Fruit fly (Drosophila melanogaster) whole organism, embryonic: ENCODE results near the gene CG10283.

Source experiments
- Aef1 ChIP-seq: fragments of 200-800 bp; sonication (Bioruptor generic); IDR thresholded peaks from 3 replicates; pipeline ENCODE4 v1.3.6; 2022; ENCODE audit warnings: missing biosample characterization, missing genetic modification characterization
- B-H2 ChIP-seq: fragments of 200-800 bp; sonication (Bioruptor generic); optimal IDR thresholded peaks from 2 replicates; lab custom pipeline; 2018; ENCODE audit warnings: missing biosample characterization, mild to moderate bottlenecking, missing genetic modification characterization
- CG10366 ChIP-seq: fragments of 200-800 bp; sonication (Bioruptor generic); IDR thresholded peaks from 2 replicates; pipeline ENCODE4 v1.3.6; 2022; ENCODE audit warnings: missing biosample characterization, missing genetic modification characterization
- CG10654 ChIP-seq: fragments of 200-800 bp; sonication (Bioruptor generic); optimal IDR thresholded peaks from 2 replicates; lab custom pipeline; 2016; ENCODE audit warnings: missing biosample characterization, missing genetic modification characterization
- CG11560 ChIP-seq: fragments of 200-800 bp; sonication (Bioruptor generic); IDR thresholded peaks from 3 replicates; pipeline ENCODE4 v1.3.6; 2022; ENCODE audit warnings: missing biosample characterization, missing genetic modification characterization
- CG12071 ChIP-seq: fragments of 200-800 bp; sonication (Bioruptor generic); optimal IDR thresholded peaks from 3 replicates; lab custom pipeline; 2018; ENCODE audit warnings: missing biosample characterization, mild to moderate bottlenecking, missing genetic modification characterization
- CG14710 ChIP-seq: fragments of 200-800 bp; sonication (Bioruptor generic); optimal IDR thresholded peaks from 3 replicates; lab custom pipeline; 2019; ENCODE audit warnings: missing biosample characterization, mild to moderate bottlenecking, missing genetic modification characterization, moderate library complexity
- CG15479 ChIP-seq: fragments of 200-800 bp; sonication (Bioruptor generic); optimal IDR thresholded peaks from 3 replicates; lab custom pipeline; 2019; ENCODE audit warnings: missing biosample characterization, mild to moderate bottlenecking, missing genetic modification characterization, moderate library complexity
- CG2199 ChIP-seq: fragments of 200-800 bp; sonication (Bioruptor generic); IDR thresholded peaks from 3 replicates; pipeline ENCODE4 v1.3.6; 2022; ENCODE audit warnings: missing biosample characterization, missing genetic modification characterization
- CG31224 ChIP-seq: fragments of 200-800 bp; sonication (Bioruptor generic); IDR thresholded peaks from 2 replicates; pipeline ENCODE4 v1.3.6; 2022; ENCODE audit warnings: missing biosample characterization, missing genetic modification characterization
- CG31388 ChIP-seq: fragments of 200-800 bp; sonication (Bioruptor generic); optimal IDR thresholded peaks from 2 replicates; lab custom pipeline; 2016; ENCODE audit warnings: missing biosample characterization, missing genetic modification characterization
- CG3847 ChIP-seq: fragments of 200-800 bp; sonication (Bioruptor generic); IDR thresholded peaks from 2 replicates; pipeline ENCODE4 v1.3.6; 2022; ENCODE audit warnings: missing biosample characterization, missing genetic modification characterization
- CG6765 ChIP-seq: fragments of 200-800 bp; sonication (Bioruptor generic); optimal IDR thresholded peaks from 3 replicates; lab custom pipeline; 2017; ENCODE audit warnings: missing biosample characterization, mild to moderate bottlenecking, missing genetic modification characterization
- CG6813 ChIP-seq: fragments of 200-800 bp; sonication (Bioruptor generic); optimal IDR thresholded peaks from 2 replicates; lab custom pipeline; 2017; ENCODE audit warnings: missing biosample characterization, missing genetic modification characterization, mild to moderate bottlenecking, moderate library complexity, missing genetic modification reagents
- Dip2 ChIP-seq: fragments of 200-800 bp; sonication (Bioruptor generic); IDR thresholded peaks from 2 replicates; pipeline ENCODE4 v1.3.6; 2022; ENCODE audit warnings: missing biosample characterization, missing genetic modification characterization
- Dref ChIP-seq: fragments of 200-800 bp; sonication (Bioruptor generic); IDR thresholded peaks from 2 replicates; pipeline ENCODE4 v1.3.6; 2022; ENCODE audit warnings: missing biosample characterization, missing genetic modification characterization
- E2f2 ChIP-seq: fragments of 200-800 bp; sonication (Bioruptor generic); IDR thresholded peaks from 2 replicates; pipeline ENCODE4 v1.3.6; 2022; ENCODE audit warnings: missing biosample characterization, missing genetic modification characterization
- Ets65A ChIP-seq: fragments of 200-800 bp; sonication (Bioruptor generic); peaks from one replicate; lab custom pipeline; 2016; ENCODE audit warnings: missing biosample characterization, missing genetic modification characterization
- HLH54F ChIP-seq: fragments of 200-800 bp; sonication (Bioruptor generic); optimal IDR thresholded peaks from 3 replicates; lab custom pipeline; 2016; ENCODE audit warnings: missing biosample characterization, missing genetic modification characterization
- Hey ChIP-seq: fragments of 200-800 bp; sonication (Bioruptor generic); optimal IDR thresholded peaks from 3 replicates; lab custom pipeline; 2018; ENCODE audit warnings: missing biosample characterization, mild to moderate bottlenecking, missing genetic modification characterization
- Hmr ChIP-seq: fragments of 200-800 bp; sonication (Bioruptor generic); optimal IDR thresholded peaks from 3 replicates; lab custom pipeline; 2017; ENCODE audit warnings: mild to moderate bottlenecking, missing biosample characterization, missing genetic modification reagents, missing genetic modification characterization
- Kr ChIP-seq: fragments of 200-800 bp; sonication (Bioruptor generic); optimal IDR thresholded peaks from 2 replicates; lab custom pipeline; 2017; ENCODE audit warnings: missing biosample characterization, mild to moderate bottlenecking, missing genetic modification characterization
- MESR4 ChIP-seq: fragments of 200-800 bp; sonication (Bioruptor generic); optimal IDR thresholded peaks from 2 replicates; lab custom pipeline; 2018; ENCODE audit warnings: missing biosample characterization, mild to moderate bottlenecking, missing genetic modification characterization, moderate library complexity
- Nf-YC ChIP-seq: fragments of 200-800 bp; optimal IDR thresholded peaks from 3 replicates; lab custom pipeline; 2019; ENCODE audit warnings: missing biosample characterization, mild to moderate bottlenecking, missing genetic modification characterization, moderate library complexity
- Opbp ChIP-seq: fragments of 200-800 bp; sonication (Bioruptor generic); IDR thresholded peaks from 3 replicates; pipeline ENCODE4 v1.3.6; 2022; ENCODE audit warnings: missing biosample characterization, missing genetic modification characterization; ENCODE audit not compliant: partially characterized antibody
- Six4 ChIP-seq: fragments of 200-800 bp; sonication (Bioruptor generic); optimal IDR thresholded peaks from 2 replicates; lab custom pipeline; 2016; ENCODE audit warnings: missing biosample characterization, missing genetic modification characterization
- Vsx1 ChIP-seq: fragments of 200-800 bp; sonication (Bioruptor generic); optimal IDR thresholded peaks from 2 replicates; lab custom pipeline; 2017; ENCODE audit warnings: missing biosample characterization, mild to moderate bottlenecking, missing genetic modification characterization, missing genetic modification reagents
- corto ChIP-seq: fragments of 200-800 bp; sonication (Bioruptor generic); optimal IDR thresholded peaks from 2 replicates; lab custom pipeline; 2016; ENCODE audit warnings: missing biosample characterization, mild to moderate bottlenecking, missing genetic modification characterization, moderate library complexity
- crol ChIP-seq: fragments of 200-800 bp; sonication (Bioruptor generic); IDR thresholded peaks from 2 replicates; pipeline ENCODE4 v1.3.6; 2022; ENCODE audit warnings: missing biosample characterization, missing genetic modification characterization
- danr ChIP-seq: fragments of 200-800 bp; sonication (Bioruptor generic); IDR thresholded peaks from 2 replicates; pipeline ENCODE4 v1.3.6; 2022; ENCODE audit warnings: missing biosample characterization, missing genetic modification characterization
- dati ChIP-seq: fragments of 200-800 bp; sonication (Bioruptor generic); IDR thresholded peaks from 2 replicates; pipeline ENCODE4 v1.3.6; 2022; ENCODE audit warnings: missing biosample characterization, missing genetic modification characterization
- dpn ChIP-seq, 2 experiments: fragments of 200-800 bp; sonication (Bioruptor generic); optimal IDR thresholded peaks; 3 replicates each; lab custom pipeline; 2016; ENCODE audit warnings: missing biosample characterization in 2 of 2, missing genetic modification characterization in 2 of 2
- gcm2 ChIP-seq: fragments of 200-800 bp; sonication (Bioruptor generic); optimal IDR thresholded peaks from 2 replicates; lab custom pipeline; 2016; ENCODE audit warnings: missing biosample characterization, missing genetic modification characterization
- grn ChIP-seq: fragments of 200-800 bp; sonication (Bioruptor generic); optimal IDR thresholded peaks from 3 replicates; lab custom pipeline; 2017; ENCODE audit warnings: missing biosample characterization, missing genetic modification characterization
- gro ChIP-seq: fragments of 200-800 bp; sonication (Bioruptor generic); optimal IDR thresholded peaks from 2 replicates; lab custom pipeline; 2016; ENCODE audit warnings: missing biosample characterization, missing genetic modification characterization
- hkb ChIP-seq, 2 experiments: fragments of 200-800 bp in 1 of 2; fragments of >200 bp in 1 of 2; sonication (Bioruptor generic) in 1 of 2; IDR thresholded peaks in 1 of 2; optimal IDR thresholded peaks in 1 of 2; 2 replicates each; pipeline versions ENCODE4 v1.3.6 to Lab custom; 2017 to 2022; ENCODE audit warnings: missing biosample characterization in 1 of 2, missing genetic modification characterization in 1 of 2
- jigr1 ChIP-seq: fragments of 200-800 bp; sonication (Bioruptor generic); IDR thresholded peaks from 3 replicates; pipeline ENCODE4 v1.3.6; 2022; ENCODE audit warnings: missing biosample characterization, missing genetic modification characterization
- oc ChIP-seq: fragments of 200-800 bp; sonication (Bioruptor generic); optimal IDR thresholded peaks from 2 replicates; lab custom pipeline; 2018; ENCODE audit warnings: missing biosample characterization, mild to moderate bottlenecking, missing genetic modification characterization, moderate library complexity
- odd ChIP-seq: fragments of 200-800 bp; sonication (Bioruptor generic); optimal IDR thresholded peaks from 2 replicates; lab custom pipeline; 2017; ENCODE audit warnings: missing biosample characterization, mild to moderate bottlenecking, missing genetic modification characterization
- pb ChIP-seq: fragments of 200-800 bp; sonication (Bioruptor generic); optimal IDR thresholded peaks from 3 replicates; lab custom pipeline; 2016; ENCODE audit warnings: missing biosample characterization, missing genetic modification characterization
- prd ChIP-seq, 3 experiments: fragments of >200 bp in 2 of 3; fragments of 200-800 bp in 1 of 3; sonication (Bioruptor generic) in 1 of 3; optimal IDR thresholded peaks in 2 of 3; IDR thresholded peaks in 1 of 3; 2 replicates in 2 of 3; 3 replicates in 1 of 3; pipeline versions ENCODE4 v1.3.6 to Lab custom; 2017 to 2022; ENCODE audit warnings: missing biosample characterization in 1 of 3, missing genetic modification characterization in 1 of 3
- row ChIP-seq: fragments of 200-800 bp; sonication (Bioruptor generic); IDR thresholded peaks from 3 replicates; pipeline ENCODE4 v1.3.6; 2022; ENCODE audit warnings: missing biosample characterization, missing genetic modification characterization
- shn ChIP-seq: fragments of 200-800 bp; sonication (Bioruptor generic); optimal IDR thresholded peaks from 3 replicates; lab custom pipeline; 2016; ENCODE audit warnings: missing biosample characterization, missing genetic modification characterization
- sna ChIP-seq: fragments of 200-800 bp; sonication (Bioruptor generic); IDR thresholded peaks from 2 replicates; pipeline ENCODE4 v1.3.6; 2022; ENCODE audit warnings: missing biosample characterization, missing genetic modification characterization; ENCODE audit not compliant: partially characterized antibody
- sr ChIP-seq: fragments of 200-800 bp; sonication (Bioruptor generic); IDR thresholded peaks from 3 replicates; pipeline ENCODE4 v1.3.6; 2022; ENCODE audit warnings: missing biosample characterization, missing genetic modification characterization
- tx ChIP-seq: fragments of 200-800 bp; sonication (Bioruptor generic); optimal IDR thresholded peaks from 2 replicates; lab custom pipeline; 2016; ENCODE audit warnings: missing biosample characterization, missing genetic modification characterization
- wek ChIP-seq: fragments of 200-800 bp; sonication (Bioruptor generic); optimal IDR thresholded peaks from 3 replicates; lab custom pipeline; 2018; ENCODE audit warnings: missing biosample characterization, mild to moderate bottlenecking, missing genetic modification characterization, moderate library complexity
- wor ChIP-seq: fragments of 200-800 bp; sonication (Bioruptor generic); IDR thresholded peaks from 2 replicates; pipeline ENCODE4 v1.3.6; 2022; ENCODE audit warnings: missing biosample characterization, missing genetic modification characterization
- z ChIP-seq: fragments of 200-800 bp; sonication (Bioruptor generic); IDR thresholded peaks from 3 replicates; pipeline ENCODE4 v1.3.6; 2022; ENCODE audit warnings: missing biosample characterization, missing genetic modification characterization
- zfh2 ChIP-seq: fragments of 200-800 bp; sonication (Bioruptor generic); optimal IDR thresholded peaks from 2 replicates; lab custom pipeline; 2016; ENCODE audit warnings: missing biosample characterization, missing genetic modification characterization

Gene CG10283

dm6 chr2L:18448639-18449430 lies 35.5 kb downstream of the CG10283 start, which contains the start of gene ncm (continued):
- no peak for TF ChIP-seq prd (optimal IDR thresholded peaks at IDR 0.05; lab: Kevin White, UChicago)
- TF ChIP-seq prd (GFP tag; IDR thresholded peaks at IDR 0.05; lab: Robert Waterston, UW), result no peak
- peak; percentile 74 for TF ChIP-seq Ets65A (GFP tag; lab: Kevin White, UChicago)
- no peak for TF ChIP-seq Vsx1
- no peak for TF ChIP-seq CG10654 (GFP tag; lab: Kevin White, UChicago)
- 0 out of 2 replicates have a peak, but pooled peaks have one; percentile 22 for TF ChIP-seq crol (GFP tag; lab: Robert Waterston, UW)
- TF ChIP-seq wek, result no peak
- TF ChIP-seq zfh2 (GFP tag; lab: Kevin White, UChicago), result no peak
- no peak for TF ChIP-seq CG6813 (GFP tag; lab: Kevin White, UChicago)
- TF ChIP-seq sna (GFP tag; lab: Robert Waterston, UW), result peak; percentile 86
- no peak for TF ChIP-seq Six4 (GFP tag; lab: Kevin White, UChicago)
- TF ChIP-seq z, result no peak
- TF ChIP-seq MESR4 (GFP tag; lab: Kevin White, UChicago), result peak; percentile 73
- no peak for TF ChIP-seq CG12071 (GFP tag; lab: Kevin White, UChicago)
- no peak for TF ChIP-seq CG11560
- no peak for TF ChIP-seq Dip2 (GFP tag; lab: Robert Waterston, UW)
- no peak for TF ChIP-seq dpn (GFP tag; optimal IDR thresholded peaks at IDR 0.05; lab: Kevin White, UChicago)
- no peak for TF ChIP-seq tx (GFP tag; lab: Kevin White, UChicago)
- TF ChIP-seq grn (GFP tag; lab: Kevin White, UChicago), result no peak
- TF ChIP-seq CG31388 (GFP tag; lab: Kevin White, UChicago), result no peak
- no peak for TF ChIP-seq pb (GFP tag; lab: Kevin White, UChicago)
- no peak for TF ChIP-seq sr (GFP tag; lab: Robert Waterston, UW)
- TF ChIP-seq gro (GFP tag; lab: Kevin White, UChicago), result no peak
- TF ChIP-seq oc (tag; lab: Kevin White, UChicago), result no peak
- no peak for TF ChIP-seq Kr (GFP tag; lab: Kevin White, UChicago)
- no peak for TF ChIP-seq Hmr (GFP tag; lab: Kevin White, UChicago)
- no peak for TF ChIP-seq wor
- peak; percentile 91 for TF ChIP-seq Opbp (GFP tag; lab: Robert Waterston, UW)
- no peak for TF ChIP-seq HLH54F (GFP tag; lab: Kevin White, UChicago)
- no peak for TF ChIP-seq Hey
- TF ChIP-seq danr (GFP tag; lab: Robert Waterston, UW), result no peak
- TF ChIP-seq hkb (optimal IDR thresholded peaks at IDR 0.05; lab: Kevin White, UChicago), result no peak
- no peak for TF ChIP-seq hkb (GFP tag; IDR thresholded peaks at IDR 0.05; lab: Robert Waterston, UW)
- no peak for TF ChIP-seq CG2199 (GFP tag; lab: Robert Waterston, UW)
- TF ChIP-seq CG15479 (GFP tag; lab: Kevin White, UChicago), result no peak
- no peak for TF ChIP-seq odd (GFP tag; lab: Kevin White, UChicago)
- peak; percentile 64 for TF ChIP-seq CG14710 (tag; lab: Kevin White, UChicago)
- TF ChIP-seq shn, result no peak
- TF ChIP-seq row, result peak; percentile 79
- TF ChIP-seq B-H2 (GFP tag; lab: Kevin White, UChicago), result no peak
- TF ChIP-seq CG31224 (GFP tag; lab: Robert Waterston, UW), result no peak
- TF ChIP-seq Aef1 (GFP tag; lab: Robert Waterston, UW), result no peak
- peak; percentile 92 for TF ChIP-seq Dref (GFP tag; lab: Robert Waterston, UW)
- TF ChIP-seq CG6765, result no peak
- TF ChIP-seq corto (GFP tag; lab: Kevin White, UChicago), result no peak
- no peak; the same call in 2 of the 3 replicates for TF ChIP-seq jigr1 (GFP tag; lab: Robert Waterston, UW)
- no peak for TF ChIP-seq CG3847 (GFP tag; lab: Robert Waterston, UW)
- no peak for TF ChIP-seq Nf-YC (tag; lab: Kevin White, UChicago)
- no peak for TF ChIP-seq dati (GFP tag; lab: Robert Waterston, UW)
- peak; percentile 49 for TF ChIP-seq E2f2
- TF ChIP-seq gcm2 (GFP tag; lab: Kevin White, UChicago), result no peak
- TF ChIP-seq CG10366 (GFP tag; lab: Robert Waterston, UW), result no peak
